Worm (Caenorhabditis elegans) whole organism, early embryonic: ENCODE results near the gene spcs-2.

Source experiments
- B0310.2 ChIP-seq: sonication (generic microtip); optimal IDR thresholded peaks from 2 replicates; lab custom pipeline; 2016; ENCODE audit warnings: mild to moderate bottlenecking, missing genetic modification characterization, missing compliant biosample characterization
- F13C5.2 ChIP-seq: sonication (generic microtip); optimal IDR thresholded peaks from 2 replicates; lab custom pipeline; 2017; ENCODE audit warnings: mild to moderate bottlenecking, missing genetic modification characterization, inconsistent platforms, missing compliant biosample characterization
- aly-1 ChIP-seq: sonication (generic microtip); optimal IDR thresholded peaks from 2 replicates; lab custom pipeline; 2016; ENCODE audit warnings: missing genetic modification characterization, missing compliant biosample characterization
- ama-1 ChIP-seq: fragments of 150-350 bp; optimal IDR thresholded peaks from 2 replicates; lab custom pipeline; 2014
- ceh-13 ChIP-seq: fragments of 200-800 bp; sonication (Bioruptor generic); optimal IDR thresholded peaks from 2 replicates; lab custom pipeline; 2018; ENCODE audit warnings: mild to moderate bottlenecking, missing genetic modification characterization, missing compliant biosample characterization
- ceh-36 ChIP-seq: sonication (generic microtip); optimal IDR thresholded peaks from 2 replicates; lab custom pipeline; 2016; ENCODE audit warnings: missing genetic modification characterization, inconsistent platforms, missing compliant biosample characterization
- ets-7 ChIP-seq: sonication (generic microtip); optimal IDR thresholded peaks from 2 replicates; lab custom pipeline; 2016; ENCODE audit warnings: missing genotype, missing genetic modification characterization, missing compliant biosample characterization
- flt-1 ChIP-seq: fragments of 200-800 bp; sonication (Bioruptor generic); IDR thresholded peaks from 2 replicates; pipeline ENCODE4 v1.3.6; 2022; ENCODE audit warnings: missing genetic modification characterization, missing compliant biosample characterization
- hmbx-1 ChIP-seq: sonication (generic microtip); optimal IDR thresholded peaks from 2 replicates; lab custom pipeline; 2016; ENCODE audit warnings: mild to moderate bottlenecking, missing genetic modification characterization, missing compliant biosample characterization
- hmg-4 ChIP-seq: fragments of 200-800 bp; sonication (Bioruptor generic); optimal IDR thresholded peaks from 2 replicates; lab custom pipeline; 2018; ENCODE audit warnings: mild to moderate bottlenecking, missing genetic modification characterization, missing compliant biosample characterization
- hnd-1 ChIP-seq: sonication (generic microtip); optimal IDR thresholded peaks from 2 replicates; lab custom pipeline; 2016; ENCODE audit warnings: missing genetic modification characterization, missing compliant biosample characterization
- pes-1 ChIP-seq: fragments of 200-800 bp; sonication (Bioruptor generic); IDR thresholded peaks from 2 replicates; pipeline ENCODE4 v1.3.6; 2022; ENCODE audit warnings: missing genetic modification reagents, missing genetic modification characterization, missing compliant biosample characterization
- scrt-1 ChIP-seq: fragments of 200-800 bp; sonication (Bioruptor generic); IDR thresholded peaks from 2 replicates; pipeline ENCODE4 v1.3.6; 2022; ENCODE audit warnings: missing genetic modification characterization, missing compliant biosample characterization
- sea-1 ChIP-seq: fragments of 200-800 bp; sonication (Bioruptor generic); conservative IDR thresholded peaks from 2 replicates; pipeline ENCODE4 v1.3.6; 2022; ENCODE audit warnings: missing genetic modification characterization, missing compliant biosample characterization
- tbx-11 ChIP-seq: fragments of 200-800 bp; sonication (Bioruptor generic); IDR thresholded peaks from 2 replicates; pipeline ENCODE4 v1.3.6; 2022; ENCODE audit warnings: missing genetic modification characterization, missing compliant biosample characterization
- tbx-37 ChIP-seq: fragments of 200-800 bp; sonication (Bioruptor generic); conservative IDR thresholded peaks from 2 replicates; pipeline ENCODE4 v1.3.6; 2022; ENCODE audit warnings: missing genetic modification reagents, missing genetic modification characterization, missing compliant biosample characterization
- tra-4 ChIP-seq: sonication (generic microtip); optimal IDR thresholded peaks from 2 replicates; lab custom pipeline; 2017; ENCODE audit warnings: missing genetic modification characterization, missing compliant biosample characterization

spcs-2 gene

ce11 chrIII:12856628-12857027 is 18.2 kb upstream of the spcs-2 start, which contains the start of gene Y37D8A.26:
Gene Y37D8A.26, minus strand, starts transcription at chrIII:12856728.
- TF ChIP-seq tbx-11 (GFP tag; lab: Robert Waterston, UW) (no peak), tra-4 (no peak), aly-1 (no peak), sea-1 (GFP tag; lab: Robert Waterston, UW) (no peak), flt-1 (no peak), ama-1 (lab: Kevin White, UChicago) (no peak), B0310.2 (tag; lab: Kevin White, UChicago) (no peak), tbx-37 (GFP tag; lab: Robert Waterston, UW) (no peak), ceh-36 (tag; lab: Kevin White, UChicago) (no peak), hmg-4 (no peak), ets-7 (tag; lab: Kevin White, UChicago) (no peak), hnd-1 (tag; lab: Kevin White, UChicago) (no peak), scrt-1 (GFP tag; lab: Robert Waterston, UW) (no peak), pes-1 (GFP tag; lab: Robert Waterston, UW) (no peak), F13C5.2 (no peak), hmbx-1 (tag; lab: Kevin White, UChicago) (no peak), ceh-13 (no peak)

ce11 chrIII:12860119-12860518 is 14.7 kb upstream of the spcs-2 start:
- TF ChIP-seq ama-1 (lab: Kevin White, UChicago) (no peak), hmbx-1 (tag; lab: Kevin White, UChicago) (no peak), sea-1 (GFP tag; lab: Robert Waterston, UW) (no peak), flt-1 (no peak), ets-7 (tag; lab: Kevin White, UChicago) (no peak), scrt-1 (GFP tag; lab: Robert Waterston, UW) (no peak), pes-1 (GFP tag; lab: Robert Waterston, UW) (no peak), ceh-13 (no peak), tra-4 (no peak), tbx-11 (GFP tag; lab: Robert Waterston, UW) (no peak)

- no peak for TF ChIP-seq flt-1
- no peak for TF ChIP-seq tbx-11 (GFP tag; lab: Robert Waterston, UW)
- no peak for TF ChIP-seq F13C5.2
- TF ChIP-seq ets-7 (tag; lab: Kevin White, UChicago), result no peak
- no peak for TF ChIP-seq sea-1 (GFP tag; lab: Robert Waterston, UW)
- no peak for TF ChIP-seq scrt-1 (GFP tag; lab: Robert Waterston, UW)
- no peak for TF ChIP-seq B0310.2 (tag; lab: Kevin White, UChicago)
- TF ChIP-seq hnd-1 (tag; lab: Kevin White, UChicago), result no peak
- no peak for TF ChIP-seq tra-4
Measured at ce11 chrIII:12864648-12865047, 10.2 kb upstream of the spcs-2 start, which contains the start of gene Y37D8A.8. Gene Y37D8A.8, plus strand, starts transcription at chrIII:12864948.

- TF ChIP-seq F13C5.2 (peak; percentile 9), pes-1 (GFP tag; lab: Robert Waterston, UW) (no peak), B0310.2 (tag; lab: Kevin White, UChicago) (no peak), tra-4 (no peak)
Measured at ce11 chrIII:12870060-12870696, 4.7 kb upstream of the spcs-2 start, which contains the start of gene Y37D8A.6. Gene Y37D8A.6, minus strand, starts transcription at chrIII:12870297.

ce11 chrIII:12875653-12876052 is 822 bp downstream of the spcs-2 start:
- TF ChIP-seq hmbx-1 (tag; lab: Kevin White, UChicago) (no peak), tbx-37 (GFP tag; lab: Robert Waterston, UW) (no peak), ama-1 (lab: Kevin White, UChicago) (no peak), F13C5.2 (no peak), B0310.2 (tag; lab: Kevin White, UChicago) (no peak), flt-1 (no peak), ets-7 (tag; lab: Kevin White, UChicago) (no peak), sea-1 (GFP tag; lab: Robert Waterston, UW) (no peak), pes-1 (GFP tag; lab: Robert Waterston, UW) (no peak), aly-1 (no peak), scrt-1 (GFP tag; lab: Robert Waterston, UW) (no peak), tra-4 (no peak), ceh-13 (no peak)

- TF ChIP-seq sea-1 (GFP tag; lab: Robert Waterston, UW) (0 out of 2 replicates have a peak, but pooled peaks have one; percentile 7), hmbx-1 (tag; lab: Kevin White, UChicago) (no peak)
Measured at ce11 chrIII:12877527-12878234, 2.9 kb downstream of the spcs-2 start, which contains the start of the genes cec-7 and enu-3.5. Gene cec-7, minus strand, starts transcription at chrIII:12877577. Gene enu-3.5, plus strand, starts transcription at chrIII:12878196.

ce11 chrIII:12880704-12881103 is 5.9 kb downstream of the spcs-2 start:
- no peak for TF ChIP-seq aly-1
- TF ChIP-seq scrt-1 (GFP tag; lab: Robert Waterston, UW), result no peak
- TF ChIP-seq ama-1 (lab: Kevin White, UChicago), result no peak
- TF ChIP-seq tra-4, result no peak
- no peak for TF ChIP-seq tbx-11 (GFP tag; lab: Robert Waterston, UW)
- no peak for TF ChIP-seq ceh-13
- TF ChIP-seq sea-1 (GFP tag; lab: Robert Waterston, UW), result no peak

ce11 chrIII:12885153-12885552 is 10.3 kb downstream of the spcs-2 start:
- no peak for TF ChIP-seq flt-1
- no peak for TF ChIP-seq tra-4
- TF ChIP-seq hmbx-1 (tag; lab: Kevin White, UChicago), result no peak
- TF ChIP-seq scrt-1 (GFP tag; lab: Robert Waterston, UW), result no peak
- TF ChIP-seq tbx-37 (GFP tag; lab: Robert Waterston, UW), result no peak
- no peak for TF ChIP-seq ama-1 (lab: Kevin White, UChicago)
- TF ChIP-seq aly-1, result no peak
- no peak for TF ChIP-seq sea-1 (GFP tag; lab: Robert Waterston, UW)
- no peak for TF ChIP-seq hnd-1 (tag; lab: Kevin White, UChicago)
- no peak for TF ChIP-seq ets-7 (tag; lab: Kevin White, UChicago)
- TF ChIP-seq F13C5.2, result no peak
- no peak for TF ChIP-seq ceh-13
- TF ChIP-seq B0310.2 (tag; lab: Kevin White, UChicago), result no peak
- no peak for TF ChIP-seq hmg-4
- no peak for TF ChIP-seq pes-1 (GFP tag; lab: Robert Waterston, UW)
- TF ChIP-seq tbx-11 (GFP tag; lab: Robert Waterston, UW), result no peak
- TF ChIP-seq ceh-36 (tag; lab: Kevin White, UChicago), result no peak
